Worm (Caenorhabditis elegans) whole organism, late embryonic: ENCODE measurements around the gene clec-256.

Experiments used
- K02D7.2 ChIP-seq: sonication (generic microtip); optimal IDR thresholded peaks from 2 replicates; lab custom pipeline; 2017; ENCODE audit warnings: mild to moderate bottlenecking, missing genetic modification characterization, missing compliant biosample characterization
- ama-1 ChIP-seq: fragments of 150-350 bp; optimal IDR thresholded peaks from 2 replicates; lab custom pipeline; 2014
- ceh-18 ChIP-seq: sonication (generic microtip); optimal IDR thresholded peaks from 2 replicates; lab custom pipeline; 2016; ENCODE audit warnings: missing genetic modification characterization, missing compliant biosample characterization
- ceh-2 ChIP-seq: sonication (generic microtip); optimal IDR thresholded peaks from 2 replicates; lab custom pipeline; 2016; ENCODE audit warnings: missing genotype, missing genetic modification characterization, missing compliant biosample characterization
- ceh-48 ChIP-seq: sonication (generic microtip); optimal IDR thresholded peaks from 2 replicates; lab custom pipeline; 2016; ENCODE audit warnings: missing genetic modification characterization, inconsistent platforms, missing compliant biosample characterization
- fkh-10 ChIP-seq: fragments of 150-350 bp; optimal IDR thresholded peaks from 2 replicates; lab custom pipeline; 2014; ENCODE audit warnings: missing biosample characterization, missing genetic modification reagents, missing genetic modification characterization
- gmeb-2 ChIP-seq: sonication (generic microtip); optimal IDR thresholded peaks from 2 replicates; lab custom pipeline; 2016; ENCODE audit warnings: missing genetic modification characterization, inconsistent platforms, missing compliant biosample characterization
- rnt-1 ChIP-seq: sonication (generic microtip); optimal IDR thresholded peaks from 2 replicates; lab custom pipeline; 2016; ENCODE audit warnings: missing genetic modification characterization, missing compliant biosample characterization
- syd-9 ChIP-seq: sonication (generic microtip); optimal IDR thresholded peaks from 2 replicates; lab custom pipeline; 2016; ENCODE audit warnings: mild to moderate bottlenecking, missing genetic modification characterization, moderate library complexity, missing compliant biosample characterization
- tbx-7 ChIP-seq: sonication (generic microtip); optimal IDR thresholded peaks from 2 replicates; lab custom pipeline; 2016; ENCODE audit warnings: missing genotype, missing genetic modification characterization, missing compliant biosample characterization
- unc-86 ChIP-seq: sonication (generic microtip); optimal IDR thresholded peaks from 2 replicates; lab custom pipeline; 2016; ENCODE audit warnings: missing genetic modification characterization, missing compliant biosample characterization

DNA sequence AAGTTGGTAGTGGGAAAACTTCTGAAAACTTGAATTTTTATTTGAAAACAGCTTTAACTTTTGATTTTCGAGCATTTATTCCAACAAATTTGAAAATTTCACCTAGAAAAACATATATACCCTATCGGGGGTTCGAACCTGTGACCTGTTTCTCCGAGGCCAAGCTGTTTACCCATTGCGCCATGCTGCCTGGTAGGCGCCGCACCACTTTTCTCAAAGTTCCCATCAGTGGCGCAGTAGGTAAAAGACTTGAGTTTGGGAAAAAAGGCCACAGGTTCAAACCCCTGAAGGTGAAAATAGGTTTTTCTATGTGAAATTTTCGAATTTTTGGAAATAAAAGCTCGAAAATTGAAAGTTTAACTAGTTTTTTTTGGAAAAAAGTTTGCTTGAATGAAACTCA, 9.1 kb downstream of the clec-256 start:
- TF ChIP-seq K02D7.2 (tag; lab: Kevin White, UChicago) (no peak), ceh-18 (tag; lab: Kevin White, UChicago) (no peak), rnt-1 (tag; lab: Kevin White, UChicago) (no peak), tbx-7 (tag; lab: Kevin White, UChicago) (no peak), syd-9 (tag; lab: Kevin White, UChicago) (no peak), fkh-10 (GFP tag; lab: Kevin White, UChicago) (no peak), ama-1 (lab: Kevin White, UChicago) (no peak), ceh-2 (tag; lab: Kevin White, UChicago) (no peak), unc-86 (tag; lab: Kevin White, UChicago) (no peak), ceh-48 (no peak), gmeb-2 (no peak)
